Fruit fly (Drosophila melanogaster) whole organism: ENCODE data around the gene CG13045.

Experiments
- CG8478 ChIP-seq: fragments of >200 bp; optimal IDR thresholded peaks from 2 replicates; lab custom pipeline; 2018; ENCODE audit warnings: inconsistent platforms
- Dll ChIP-seq: fragments of >200 bp; optimal IDR thresholded peaks from 2 replicates; lab custom pipeline; 2017
- EcR ChIP-seq, 2 experiments: fragments of >200 bp; optimal IDR thresholded peaks; 2 replicates each; lab custom pipeline; 2017; ENCODE audit warnings: missing biosample characterization in 2 of 2, missing genetic modification characterization in 2 of 2, missing genetic modification reagents in 2 of 2
- pan ChIP-seq: fragments of >200 bp; optimal IDR thresholded peaks from 2 replicates; lab custom pipeline; 2017
- psq ChIP-seq: fragments of >200 bp; optimal IDR thresholded peaks from 2 replicates; lab custom pipeline; 2017
- usp ChIP-seq: fragments of >200 bp; optimal IDR thresholded peaks from 2 replicates; lab custom pipeline; 2017; ENCODE audit warnings: missing biosample characterization, missing genetic modification characterization, mixed read lengths

Gene CG13045

DNA sequence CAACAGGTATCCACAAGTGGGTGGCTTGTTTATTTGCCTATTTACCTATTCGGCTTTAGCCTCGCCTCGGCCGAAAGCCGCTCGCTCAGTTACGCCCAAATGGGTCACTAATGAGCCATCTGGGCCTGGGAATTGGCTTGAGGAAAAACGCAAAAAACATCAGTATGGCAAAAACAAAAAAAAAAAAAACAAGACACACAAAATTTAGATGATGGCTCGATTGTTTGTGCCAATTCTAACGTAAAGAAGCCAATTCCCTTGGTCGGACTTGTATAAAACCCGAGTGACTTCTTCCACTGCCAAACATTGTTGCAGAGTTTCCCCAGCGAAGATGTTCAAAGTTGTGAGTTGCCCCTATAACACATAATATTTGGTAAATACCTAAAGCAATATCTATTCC, 10.4 kb upstream of the CG13045 start, which contains the start of gene CG4982:
CG4982 (plus strand) TSS at position 301 of the 400 bp plus-strand sequence.
- no peak for TF ChIP-seq pan (lab: Kevin White, UChicago)
- TF ChIP-seq usp (GFP tag; lab: Kevin White, UChicago): no peak
- no peak for TF ChIP-seq psq (lab: Kevin White, UChicago)
- TF ChIP-seq EcR (GFP tag; optimal IDR thresholded peaks at IDR 0.05; lab: Kevin White, UChicago): no peak
- TF ChIP-seq Dll: no peak
- no peak for TF ChIP-seq CG8478 (lab: Kevin White, UChicago)

DNA sequence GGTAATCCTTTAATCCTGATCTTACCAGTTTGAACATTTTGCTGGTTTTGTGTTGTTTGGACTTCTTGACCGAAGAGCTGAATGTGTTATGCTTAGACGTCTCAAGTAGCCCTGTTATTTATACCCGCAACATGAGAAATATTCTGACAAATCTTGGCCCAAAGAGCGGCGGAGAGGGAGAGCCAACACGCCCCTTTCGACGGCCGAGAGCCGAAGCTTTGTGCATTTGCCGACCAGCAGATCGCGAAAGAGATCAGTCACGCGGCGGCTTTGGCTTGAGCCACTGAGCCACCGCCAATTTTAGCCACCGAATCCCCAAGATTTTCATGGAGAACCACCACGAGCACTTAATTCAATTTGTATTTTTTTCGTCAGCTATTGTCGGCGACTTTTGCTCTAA, 4.7 kb upstream of the CG13045 start, which contains the start of gene CG4962:
CG4962 (minus strand) TSS at position 101 of the 400 bp plus-strand sequence.
- TF ChIP-seq Dll (no peak), pan (lab: Kevin White, UChicago) (no peak), EcR (GFP tag; optimal IDR thresholded peaks at IDR 0.05; lab: Kevin White, UChicago) (no peak), usp (GFP tag; lab: Kevin White, UChicago) (no peak), psq (lab: Kevin White, UChicago) (no peak), CG8478 (lab: Kevin White, UChicago) (no peak)

dm6 chr3L:16291678-16292077, 928 bp upstream of the CG13045 start:
- TF ChIP-seq psq (lab: Kevin White, UChicago) (no peak), Dll (no peak), usp (GFP tag; lab: Kevin White, UChicago) (no peak), EcR (GFP tag; optimal IDR thresholded peaks at IDR 0.05; lab: Kevin White, UChicago) (no peak), pan (lab: Kevin White, UChicago) (no peak), CG8478 (lab: Kevin White, UChicago) (no peak)

DNA sequence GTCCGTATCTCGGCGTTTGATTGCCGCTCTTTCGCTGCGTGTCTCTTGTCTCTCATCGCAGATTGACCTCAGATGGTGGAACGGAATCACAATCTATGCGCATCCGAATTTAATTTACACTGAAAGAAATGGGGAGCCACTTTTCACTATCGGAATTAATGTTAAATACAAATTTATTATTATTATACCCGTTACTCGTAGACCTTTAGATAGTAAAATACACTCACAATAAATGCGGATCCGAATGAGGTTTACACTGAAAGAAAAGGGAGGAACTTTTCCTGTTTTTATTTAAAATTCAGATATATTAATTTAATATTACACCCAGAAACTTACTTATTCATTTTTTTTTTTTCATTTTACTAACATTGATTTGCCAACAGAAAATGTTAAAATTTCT, 1.7 kb downstream of the CG13045 start:
- no peak for TF ChIP-seq CG8478 (lab: Kevin White, UChicago)
- TF ChIP-seq EcR (GFP tag; optimal IDR thresholded peaks at IDR 0.05; lab: Kevin White, UChicago): no peak
- no peak for TF ChIP-seq pan (lab: Kevin White, UChicago)
- no peak for TF ChIP-seq Dll
- TF ChIP-seq psq (lab: Kevin White, UChicago): no peak
- no peak for TF ChIP-seq usp (GFP tag; lab: Kevin White, UChicago)

dm6 chr3L:16288322-16288721, 2.4 kb downstream of the CG13045 start, which contains the start of gene CG13046:
TSS of gene CG13046 (minus strand) at chr3L:16288422.
- TF ChIP-seq pan (lab: Kevin White, UChicago) (no peak), usp (GFP tag; lab: Kevin White, UChicago) (no peak), psq (lab: Kevin White, UChicago) (no peak), EcR (GFP tag; optimal IDR thresholded peaks at IDR 0.05; lab: Kevin White, UChicago) (no peak), Dll (no peak), CG8478 (lab: Kevin White, UChicago) (no peak)

DNA sequence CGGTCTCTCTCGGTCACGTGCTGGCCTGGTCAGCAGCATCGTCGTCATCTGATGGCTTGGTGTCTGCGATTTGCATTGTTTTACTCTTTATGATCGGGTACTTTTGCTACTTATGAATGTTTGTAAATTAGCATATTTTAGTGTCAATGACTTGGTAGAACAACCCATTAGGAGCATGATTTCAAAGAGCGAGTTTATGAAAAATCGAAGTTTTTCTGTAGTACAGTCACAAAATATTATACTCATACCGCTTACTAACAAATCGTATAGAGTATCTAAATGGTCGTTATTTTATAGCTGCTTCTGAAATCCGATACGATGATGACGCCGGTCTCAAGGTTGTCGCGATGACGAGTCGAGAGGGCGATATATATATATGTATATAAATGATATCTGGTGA, 4.5 kb downstream of the CG13045 start:
- TF ChIP-seq pan (lab: Kevin White, UChicago) (no peak), psq (lab: Kevin White, UChicago) (no peak), EcR (GFP tag; optimal IDR thresholded peaks at IDR 0.05; lab: Kevin White, UChicago) (no peak), Dll (no peak)

- no peak for TF ChIP-seq CG8478 (lab: Kevin White, UChicago)
- TF ChIP-seq pan (lab: Kevin White, UChicago): no peak
- TF ChIP-seq EcR (GFP tag; optimal IDR thresholded peaks at IDR 0.05; lab: Kevin White, UChicago): no peak
- TF ChIP-seq Dll: no peak
- TF ChIP-seq usp (GFP tag; lab: Kevin White, UChicago): no peak
Measured at dm6 chr3L:16285346-16285911, 5.3 kb downstream of the CG13045 start, which contains the start of gene CG13047. TSS of gene CG13047 (minus strand) at chr3L:16285396.

- TF ChIP-seq usp (GFP tag; lab: Kevin White, UChicago) (no peak), CG8478 (lab: Kevin White, UChicago) (no peak), psq (lab: Kevin White, UChicago) (no peak)
Measured at dm6 chr3L:16283821-16284220, 6.9 kb downstream of the CG13045 start, which contains the start of gene CG13048. TSS of gene CG13048 (minus strand) at chr3L:16283921.

DNA sequence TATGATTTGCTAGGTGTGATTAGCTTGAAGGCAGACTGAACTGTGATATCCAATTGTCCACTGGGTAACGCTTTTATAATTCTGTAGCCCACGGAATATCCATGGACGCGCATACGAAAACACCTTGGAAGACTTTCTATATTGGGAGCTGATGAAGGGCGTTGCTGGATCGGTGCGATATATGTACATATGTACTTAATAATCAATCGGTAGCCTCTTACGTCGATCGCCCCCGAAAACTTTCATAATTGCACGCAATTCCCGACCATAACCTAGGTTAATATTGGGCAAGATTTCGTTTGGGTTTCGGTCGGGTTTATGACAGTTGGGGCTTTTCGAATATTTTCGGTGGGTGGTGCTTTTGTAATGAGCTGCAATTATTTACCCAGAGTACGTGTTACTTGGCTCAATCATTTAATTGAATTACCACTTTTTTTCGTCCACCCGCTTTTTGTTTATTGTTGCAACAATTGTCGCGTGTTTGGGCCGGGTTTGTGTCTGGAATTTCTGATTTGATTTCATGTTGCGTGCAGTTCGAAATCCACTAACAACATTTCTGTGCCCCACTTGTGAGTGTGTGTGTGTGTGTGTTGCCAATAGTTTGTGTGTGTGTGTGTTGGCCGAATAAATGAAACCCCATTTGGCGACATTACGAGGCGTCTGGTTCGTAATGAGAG, 8.7 kb downstream of the CG13045 start, which contains the start of gene CG13049:
CG13049 (minus strand) TSS at position 51 of the 677 bp plus-strand sequence.
- no peak for TF ChIP-seq usp (GFP tag; lab: Kevin White, UChicago)
- no peak for TF ChIP-seq Dll
- TF ChIP-seq EcR (GFP tag; optimal IDR thresholded peaks at IDR 0.05; lab: Kevin White, UChicago): no peak

- TF ChIP-seq psq (lab: Kevin White, UChicago) (no peak), EcR (GFP tag; optimal IDR thresholded peaks at IDR 0.05; lab: Kevin White, UChicago) (peak in 1 of 2 experiments; percentile 54)
Measured at dm6 chr3L:16279987-16280454, 10.7 kb downstream of the CG13045 start, which contains the start of gene CG13064. TSS of gene CG13064 (plus strand) at chr3L:16280404.

DNA sequence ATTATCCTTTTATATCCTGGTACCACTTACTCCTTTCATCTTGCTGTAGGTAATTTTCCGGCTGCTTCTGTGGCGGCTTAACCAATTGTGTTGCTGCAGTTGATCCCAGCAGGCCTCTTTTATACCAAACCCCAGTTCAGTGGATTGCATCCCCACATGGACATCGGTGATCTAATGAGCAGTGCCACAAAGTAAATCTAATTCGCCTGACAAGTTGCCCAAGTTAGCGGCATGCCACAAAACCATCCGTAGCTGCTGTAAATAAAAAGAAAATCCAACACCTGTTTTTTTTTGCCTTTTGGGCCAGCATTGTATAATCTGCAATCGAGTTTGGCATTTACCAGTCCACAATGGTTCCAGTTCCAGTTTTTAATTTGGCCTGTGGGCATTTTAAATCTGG, 11.6 kb downstream of the CG13045 start, which contains the start of gene CG13050:
CG13050 (minus strand) TSS at position 101 of the 400 bp plus-strand sequence.
- TF ChIP-seq usp (GFP tag; lab: Kevin White, UChicago): no peak
- no peak for TF ChIP-seq pan (lab: Kevin White, UChicago)
- TF ChIP-seq Dll: no peak
- no peak for TF ChIP-seq CG8478 (lab: Kevin White, UChicago)
- no peak for TF ChIP-seq EcR (GFP tag; optimal IDR thresholded peaks at IDR 0.05; lab: Kevin White, UChicago)
- TF ChIP-seq psq (lab: Kevin White, UChicago): no peak

dm6 chr3L:16277135-16277534, 13.6 kb downstream of the CG13045 start, which contains the start of gene CG13065:
TSS of gene CG13065 (plus strand) at chr3L:16277435.
- TF ChIP-seq pan (lab: Kevin White, UChicago): no peak
- no peak for TF ChIP-seq usp (GFP tag; lab: Kevin White, UChicago)
- TF ChIP-seq EcR (GFP tag; optimal IDR thresholded peaks at IDR 0.05; lab: Kevin White, UChicago): no peak
- no peak for TF ChIP-seq CG8478 (lab: Kevin White, UChicago)
